Worm (Caenorhabditis elegans): Measurements from ENCODE around the gene srbc-22.

Gene srbc-22

DNA sequence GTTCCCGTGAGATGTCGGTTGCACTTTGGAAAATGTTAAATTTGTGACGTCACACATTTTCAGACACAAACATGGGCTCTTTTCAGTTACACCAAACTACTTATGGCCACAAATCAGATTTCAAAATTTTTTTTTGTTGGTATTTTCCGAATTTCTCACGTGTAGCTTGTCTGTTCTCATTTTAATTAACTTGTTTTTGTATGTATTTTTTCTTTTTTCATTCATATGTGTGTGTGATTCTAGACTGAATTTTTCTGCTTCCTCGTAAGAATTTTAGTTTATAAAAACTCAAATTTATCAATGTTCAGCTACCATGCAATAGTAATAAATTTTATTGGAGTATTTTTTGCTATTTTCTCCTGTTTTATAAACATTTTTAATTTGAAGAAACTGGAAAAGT lies at the start of gene srbc-22:
TSS of gene srbc-22 (plus strand) at position 301 of the 400 bp plus-strand sequence.
- no peak for TF ChIP-seq ceh-82 (tag; optimal IDR thresholded peaks at IDR 0.05)
- no peak for TF ChIP-seq fos-1 (tag; optimal IDR thresholded peaks at IDR 0.05)
- no peak for TF ChIP-seq nhr-12 (tag; optimal IDR thresholded peaks at IDR 0.05)
- TF ChIP-seq nhr-25 (tag; optimal IDR thresholded peaks at IDR 0.05): no peak
- no peak for TF ChIP-seq elt-3 (tag; optimal IDR thresholded peaks at IDR 0.05)
- TF ChIP-seq nhr-237 (tag; optimal IDR thresholded peaks at IDR 0.05): no peak
- TF ChIP-seq gmeb-1 (tag; optimal IDR thresholded peaks at IDR 0.05): no peak
- TF ChIP-seq unc-39 (tag; optimal IDR thresholded peaks at IDR 0.05): no peak
- TF ChIP-seq peb-1 (tag; optimal IDR thresholded peaks at IDR 0.05): no peak
- no peak for TF ChIP-seq nhr-129 (tag; optimal IDR thresholded peaks at IDR 0.05)
- TF ChIP-seq F13H6.1 (tag; optimal IDR thresholded peaks at IDR 0.05): no peak
- TF ChIP-seq egl-27 (tag; optimal IDR thresholded peaks at IDR 0.05): no peak
- no peak for TF ChIP-seq lsy-2 (tag; optimal IDR thresholded peaks at IDR 0.05)
- no peak for TF ChIP-seq R02D3.7 (tag; optimal IDR thresholded peaks at IDR 0.05)

DNA sequence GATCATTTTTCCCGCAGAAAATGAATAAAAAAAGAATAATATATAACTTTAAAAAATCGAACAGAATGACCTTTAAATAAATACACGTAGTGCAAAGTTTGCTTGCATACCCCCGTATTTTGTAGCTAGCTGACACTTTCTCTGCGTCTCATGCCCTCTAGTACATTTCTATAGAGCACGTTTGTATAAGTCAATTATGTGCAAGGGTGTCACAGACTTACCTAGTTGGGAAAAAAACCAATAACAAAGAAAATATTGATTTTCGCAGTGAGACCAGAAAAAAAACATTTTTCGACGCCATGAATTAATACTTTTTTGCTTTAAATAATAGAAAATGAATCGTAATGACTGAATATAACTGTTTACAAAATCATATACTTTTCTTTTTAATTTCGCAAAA lies 47.6 kb upstream of the srbc-22 start, which contains the start of gene ckb-4:
TSS of gene ckb-4 (minus strand) at position 140 of the 400 bp plus-strand sequence.
- TF ChIP-seq nhr-25 (tag; optimal IDR thresholded peaks at IDR 0.05) (no peak), zag-1 (tag; optimal IDR thresholded peaks at IDR 0.05) (no peak), ztf-11 (tag; optimal IDR thresholded peaks at IDR 0.05) (no peak), unc-55 (GFP tag; optimal IDR thresholded peaks at IDR 0.05) (peak; percentile 31), gmeb-1 (tag; optimal IDR thresholded peaks at IDR 0.05) (peak; percentile 4), nhr-129 (tag; optimal IDR thresholded peaks at IDR 0.05) (peak; percentile 47), crh-2 (tag; optimal IDR thresholded peaks at IDR 0.05) (peak; percentile 29), fos-1 (tag; optimal IDR thresholded peaks at IDR 0.05) (peak; percentile 36), C34F6.9 (tag; optimal IDR thresholded peaks at IDR 0.05) (peak; percentile 71), nhr-11 (tag; optimal IDR thresholded peaks at IDR 0.05) (no peak), sma-9 (GFP tag; optimal IDR thresholded peaks at IDR 0.05) (peak; percentile 46), sma-9 (tag; optimal IDR thresholded peaks at IDR 0.05) (no peak)

DNA sequence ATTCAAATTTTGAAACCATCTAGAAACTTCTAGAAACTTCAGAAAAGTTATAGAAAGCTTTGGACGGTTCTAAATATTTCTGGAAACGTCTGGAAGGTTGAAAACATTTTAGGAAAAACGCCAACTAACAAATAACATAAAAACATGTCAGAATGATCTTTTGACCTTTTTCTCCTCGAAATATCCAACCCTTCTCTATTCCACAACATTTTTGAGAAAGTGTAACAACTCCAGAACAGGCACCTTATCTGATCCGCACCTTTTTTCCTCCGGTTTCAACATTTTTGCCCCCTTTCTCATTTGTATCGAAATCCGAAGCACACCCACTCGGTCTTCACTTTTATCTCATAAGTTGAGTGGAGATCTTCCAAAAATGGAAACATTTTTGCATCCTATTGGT lies 46.6 kb upstream of the srbc-22 start, which contains the start of gene F22F7.3:
TSS of gene F22F7.3 (plus strand) at position 301 of the 400 bp plus-strand sequence.
- no peak for TF ChIP-seq nhr-21 (tag; optimal IDR thresholded peaks at IDR 0.05)
- TF ChIP-seq elt-1 (tag; optimal IDR thresholded peaks at IDR 0.05): no peak
- no peak for TF ChIP-seq alr-1 (tag; optimal IDR thresholded peaks at IDR 0.05)
- no peak for TF ChIP-seq F13H6.1 (tag; optimal IDR thresholded peaks at IDR 0.05)
- no peak for TF ChIP-seq ztf-1 (GFP tag; conservative IDR thresholded peaks at IDR 0.05)

DNA sequence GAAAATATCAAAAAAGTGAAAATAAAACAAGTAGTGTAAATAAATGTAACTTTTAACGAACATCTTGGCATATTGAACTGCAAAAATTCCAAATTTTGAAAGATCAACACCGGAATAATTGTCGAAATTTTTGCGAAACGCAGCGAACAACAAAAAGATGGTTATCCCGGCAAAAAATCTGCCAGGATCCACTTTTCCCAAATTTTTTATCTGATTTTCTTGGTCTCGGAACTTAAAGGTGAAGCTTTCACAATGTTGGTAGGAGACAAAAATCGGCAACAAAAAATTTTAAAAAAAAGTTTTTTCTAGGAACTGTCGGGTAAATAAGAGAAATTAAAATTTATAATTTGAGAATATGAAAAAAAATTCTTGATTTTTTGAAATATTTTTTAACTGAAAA lies 38.4 kb upstream of the srbc-22 start, which contains the start of gene bgnt-1.2:
TSS of gene bgnt-1.2 (minus strand) at position 101 of the 400 bp plus-strand sequence.
- TF ChIP-seq lin-11 (tag; optimal IDR thresholded peaks at IDR 0.05) (no peak), nhr-12 (tag; optimal IDR thresholded peaks at IDR 0.05) (no peak), ztf-1 (GFP tag; conservative IDR thresholded peaks at IDR 0.05) (no peak), unc-62 (GFP tag; optimal IDR thresholded peaks at IDR 0.05) (no peak), alr-1 (tag; optimal IDR thresholded peaks at IDR 0.05) (no peak), sma-3 (GFP tag; optimal IDR thresholded peaks at IDR 0.05) (no peak), unc-39 (tag; optimal IDR thresholded peaks at IDR 0.05) (no peak), gmeb-1 (tag; optimal IDR thresholded peaks at IDR 0.05) (no peak)

DNA sequence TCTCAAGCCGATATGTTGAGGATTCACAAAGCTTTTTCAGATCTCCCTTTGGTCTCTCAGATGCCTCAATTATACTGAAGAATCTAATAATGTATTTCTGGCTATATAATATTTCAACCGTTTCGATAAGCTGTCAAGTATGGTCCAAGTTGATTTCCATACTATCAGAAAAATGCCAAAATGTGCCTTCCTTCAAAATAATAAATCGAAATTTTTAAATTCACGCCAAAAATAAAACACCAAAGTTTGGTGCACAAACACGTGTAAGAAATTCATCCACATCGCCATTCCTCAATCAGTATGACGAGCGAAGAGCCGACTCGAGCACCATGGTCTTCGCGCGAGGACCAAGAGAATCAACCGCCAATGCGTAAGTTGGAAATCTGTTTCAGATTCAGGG lies 37.4 kb upstream of the srbc-22 start, which contains the start of gene F22F7.11:
TSS of gene F22F7.11 (plus strand) at position 301 of the 400 bp plus-strand sequence.
- TF ChIP-seq lin-11 (tag; optimal IDR thresholded peaks at IDR 0.05) (no peak), unc-39 (tag; optimal IDR thresholded peaks at IDR 0.05) (no peak)

DNA sequence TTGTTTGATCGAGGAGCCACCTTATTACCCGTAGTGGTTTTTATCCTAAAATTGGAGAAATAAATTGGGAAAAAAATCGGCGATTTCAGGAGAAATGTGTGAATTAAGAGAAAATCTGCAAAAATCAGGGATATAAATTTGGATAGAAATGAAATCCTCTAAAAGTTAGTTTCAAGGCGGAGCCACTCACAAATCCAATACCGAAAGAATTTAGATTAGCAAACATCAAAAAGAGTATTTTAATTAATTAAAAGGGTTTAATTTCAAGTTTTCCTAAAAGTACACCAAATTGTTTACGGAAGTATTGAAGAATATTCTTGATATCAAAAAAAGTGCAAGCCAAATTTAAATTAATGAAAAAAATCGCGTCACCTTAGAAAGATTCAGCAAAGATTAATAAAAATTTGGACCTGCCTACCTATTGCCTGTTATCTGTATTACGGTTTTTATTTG lies 35.0 kb upstream of the srbc-22 start, which contains the start of gene F22F7.8:
TSS of gene F22F7.8 (minus strand) at position 51 of the 453 bp plus-strand sequence.
- TF ChIP-seq sem-4 (tag; optimal IDR thresholded peaks at IDR 0.05): no peak
- TF ChIP-seq lin-11 (tag; optimal IDR thresholded peaks at IDR 0.05): no peak
- no peak for TF ChIP-seq nhr-237 (tag; optimal IDR thresholded peaks at IDR 0.05)
- no peak for TF ChIP-seq ztf-4 (tag; optimal IDR thresholded peaks at IDR 0.05)
- TF ChIP-seq gmeb-1 (tag; optimal IDR thresholded peaks at IDR 0.05): no peak

Measured in whole organism, L2 larva.